Fruit fly (Drosophila melanogaster) Kc167 (cell line): ENCODE measurements around the gene Csk.

ENCODE experiments used
- h ChIP-seq: fragments of >200 bp; optimal IDR thresholded peaks from 3 replicates; lab custom pipeline; 2018; ENCODE audit warnings: missing external identifiers
- insv ChIP-seq: fragments of >200 bp; optimal IDR thresholded peaks from 3 replicates; lab custom pipeline; 2018; ENCODE audit warnings: missing external identifiers

DNA sequence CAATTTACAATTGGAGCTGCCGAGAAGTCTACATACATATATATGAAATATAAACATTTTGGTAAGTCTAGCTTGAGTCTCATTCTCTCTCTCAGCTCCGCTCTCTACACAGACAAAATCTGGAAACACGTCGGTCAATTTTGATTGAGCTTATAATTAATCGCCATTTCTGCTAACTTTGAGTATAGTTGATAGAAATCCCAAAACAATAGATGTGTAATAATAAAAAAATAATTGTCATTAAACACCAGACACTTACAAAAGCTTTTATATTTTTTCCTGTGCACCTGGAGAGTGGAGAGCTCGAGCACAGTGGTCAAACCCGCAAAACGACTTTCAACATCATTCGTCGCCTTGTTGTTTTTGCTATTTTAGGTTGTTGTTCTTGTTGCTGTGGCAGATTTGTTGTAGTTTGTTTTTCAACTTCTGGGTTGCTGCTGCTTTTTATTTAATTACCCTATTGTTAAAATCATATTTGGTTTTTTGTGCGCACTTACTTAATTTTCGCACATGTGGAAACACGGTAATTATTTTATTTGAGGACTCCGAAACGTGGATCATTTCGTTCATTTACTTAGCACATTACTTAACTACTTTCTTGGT, 6.2 kb upstream of the Csk start:
- TF ChIP-seq h (no peak), insv (no peak)
